Fruit fly (Drosophila melanogaster) whole organism, embryonic: ENCODE data around the gene CG13720.
A peak's percentile ranks its signal among the peaks of the same experiment; 100 is the strongest.

Experiments used
- Antp ChIP-seq: fragments of 200-800 bp; sonication (Bioruptor generic); optimal IDR thresholded peaks from 3 replicates; lab custom pipeline; 2016; ENCODE audit warnings: missing biosample characterization, missing genetic modification characterization
- Asciz ChIP-seq: fragments of 200-800 bp; sonication (Bioruptor generic); optimal IDR thresholded peaks from 2 replicates; lab custom pipeline; 2017; ENCODE audit warnings: missing biosample characterization, mild to moderate bottlenecking, missing genetic modification characterization, missing genetic modification reagents
- B-H2 ChIP-seq: fragments of 200-800 bp; sonication (Bioruptor generic); optimal IDR thresholded peaks from 2 replicates; lab custom pipeline; 2018; ENCODE audit warnings: missing biosample characterization, mild to moderate bottlenecking, missing genetic modification characterization
- C15 ChIP-seq: fragments of 200-800 bp; sonication (Bioruptor generic); IDR thresholded peaks from 3 replicates; pipeline ENCODE4 v1.3.6; 2022; ENCODE audit warnings: missing biosample characterization, missing genetic modification characterization
- CG10543 ChIP-seq: fragments of 200-800 bp; sonication (Bioruptor generic); optimal IDR thresholded peaks from 3 replicates; lab custom pipeline; 2017; ENCODE audit warnings: missing biosample characterization, mild to moderate bottlenecking, missing genetic modification characterization, moderate library complexity
- CG12071 ChIP-seq: fragments of 200-800 bp; sonication (Bioruptor generic); optimal IDR thresholded peaks from 3 replicates; lab custom pipeline; 2018; ENCODE audit warnings: missing biosample characterization, mild to moderate bottlenecking, missing genetic modification characterization
- CG12219 ChIP-seq: fragments of 200-800 bp; sonication (Bioruptor generic); optimal IDR thresholded peaks from 3 replicates; lab custom pipeline; 2018; ENCODE audit warnings: missing biosample characterization, mild to moderate bottlenecking, missing genetic modification characterization
- CG12769 ChIP-seq: fragments of 200-800 bp; sonication (Bioruptor generic); optimal IDR thresholded peaks from 2 replicates; lab custom pipeline; 2019; ENCODE audit warnings: missing biosample characterization, mild to moderate bottlenecking, missing genetic modification characterization, moderate library complexity
- CG14667 ChIP-seq: fragments of 200-800 bp; sonication (Bioruptor generic); IDR thresholded peaks from 2 replicates; pipeline ENCODE4 v1.3.6; 2022; ENCODE audit warnings: missing biosample characterization, missing genetic modification characterization
- CG1603 ChIP-seq: fragments of 200-800 bp; sonication (Bioruptor generic); optimal IDR thresholded peaks from 2 replicates; lab custom pipeline; 2019; ENCODE audit warnings: missing biosample characterization, mild to moderate bottlenecking, missing genetic modification characterization, moderate library complexity
- CG17612 ChIP-seq: fragments of 200-800 bp; sonication (Bioruptor generic); IDR thresholded peaks from 2 replicates; pipeline ENCODE4 v1.3.6; 2022; ENCODE audit warnings: missing biosample characterization, missing genetic modification characterization
- CG18619 ChIP-seq: fragments of 200-800 bp; sonication (Bioruptor generic); optimal IDR thresholded peaks from 3 replicates; lab custom pipeline; 2017; ENCODE audit warnings: missing biosample characterization, mild to moderate bottlenecking, missing genetic modification characterization
- CG18764 ChIP-seq: fragments of 200-800 bp; sonication (Bioruptor generic); optimal IDR thresholded peaks from 3 replicates; lab custom pipeline; 2016; ENCODE audit warnings: missing biosample characterization, missing genetic modification characterization
- CG2875 ChIP-seq: fragments of 200-800 bp; sonication (Bioruptor generic); optimal IDR thresholded peaks from 2 replicates; lab custom pipeline; 2017; ENCODE audit warnings: missing biosample characterization, mild to moderate bottlenecking, missing genetic modification characterization, missing genetic modification reagents
- CG2889 ChIP-seq: fragments of 200-800 bp; sonication (Bioruptor generic); IDR thresholded peaks from 3 replicates; pipeline ENCODE4 v1.3.6; 2022; ENCODE audit warnings: missing biosample characterization, missing genetic modification characterization
- CG3407 ChIP-seq: fragments of 200-800 bp; sonication (Bioruptor generic); optimal IDR thresholded peaks from 2 replicates; lab custom pipeline; 2018; ENCODE audit warnings: missing biosample characterization, mild to moderate bottlenecking, missing genetic modification characterization
- CG42726 ChIP-seq: fragments of 200-800 bp; sonication (Bioruptor generic); IDR thresholded peaks from 2 replicates; pipeline ENCODE4 v1.3.6; 2022; ENCODE audit warnings: missing biosample characterization, missing genetic modification characterization; ENCODE audit not compliant: partially characterized antibody
- CG4328 ChIP-seq: fragments of 200-800 bp; sonication (Bioruptor generic); optimal IDR thresholded peaks from 3 replicates; lab custom pipeline; 2017; ENCODE audit warnings: missing biosample characterization, missing genetic modification reagents, missing genetic modification characterization
- CG4404 ChIP-seq: fragments of 200-800 bp; sonication (Bioruptor generic); IDR thresholded peaks from 2 replicates; pipeline ENCODE4 v1.3.6; 2022; ENCODE audit warnings: missing biosample characterization, missing genetic modification characterization
- CG5180 ChIP-seq: fragments of 200-800 bp; sonication (Bioruptor generic); optimal IDR thresholded peaks from 3 replicates; lab custom pipeline; 2017; ENCODE audit warnings: missing biosample characterization, missing genetic modification characterization, mild to moderate bottlenecking, moderate library complexity, missing genetic modification reagents
- CG5245 ChIP-seq: fragments of 200-800 bp; sonication (Bioruptor generic); optimal IDR thresholded peaks from 3 replicates; lab custom pipeline; 2016; ENCODE audit warnings: missing biosample characterization, missing genetic modification characterization
- CG6813 ChIP-seq: fragments of 200-800 bp; sonication (Bioruptor generic); optimal IDR thresholded peaks from 2 replicates; lab custom pipeline; 2017; ENCODE audit warnings: missing biosample characterization, missing genetic modification characterization, mild to moderate bottlenecking, moderate library complexity, missing genetic modification reagents
- CG7987 ChIP-seq: fragments of 200-800 bp; sonication (Bioruptor generic); optimal IDR thresholded peaks from 2 replicates; lab custom pipeline; 2018; ENCODE audit warnings: missing biosample characterization, mild to moderate bottlenecking, missing genetic modification characterization, moderate library complexity
- CHES-1-like ChIP-seq: fragments of 200-800 bp; sonication (Bioruptor generic); optimal IDR thresholded peaks from 2 replicates; lab custom pipeline; 2016; ENCODE audit warnings: missing biosample characterization, missing genetic modification characterization
- Dbx ChIP-seq: fragments of 200-800 bp; sonication (Bioruptor generic); IDR thresholded peaks from 3 replicates; pipeline ENCODE4 v1.3.6; 2022; ENCODE audit warnings: missing biosample characterization, missing genetic modification characterization
- Dek ChIP-seq: fragments of 200-800 bp; sonication (Bioruptor generic); optimal IDR thresholded peaks from 3 replicates; lab custom pipeline; 2019; ENCODE audit warnings: missing biosample characterization, mild to moderate bottlenecking, missing genetic modification characterization, moderate library complexity
- Doc2 ChIP-seq: fragments of 200-800 bp; sonication (Bioruptor generic); IDR thresholded peaks from 2 replicates; pipeline ENCODE4 v1.3.6; 2022; ENCODE audit warnings: missing biosample characterization, missing genetic modification characterization
- Fer2 ChIP-seq: fragments of 200-800 bp; sonication (Bioruptor generic); optimal IDR thresholded peaks from 2 replicates; lab custom pipeline; 2018; ENCODE audit warnings: missing biosample characterization, mild to moderate bottlenecking, missing genetic modification characterization, moderate library complexity
- Gsc ChIP-seq: fragments of 200-800 bp; sonication (Bioruptor generic); IDR thresholded peaks from 2 replicates; pipeline ENCODE4 v1.3.6; 2022; ENCODE audit warnings: missing biosample characterization, missing genetic modification characterization
- MTF-1 ChIP-seq: fragments of 200-800 bp; sonication (Bioruptor generic); optimal IDR thresholded peaks from 2 replicates; lab custom pipeline; 2018; ENCODE audit warnings: missing biosample characterization, mild to moderate bottlenecking, missing genetic modification characterization, borderline replicate concordance
- Med ChIP-seq: fragments of 200-800 bp; sonication (Bioruptor generic); peaks from one replicate; lab custom pipeline; 2016; ENCODE audit warnings: missing biosample characterization, missing genetic modification characterization, mild to moderate bottlenecking, inconsistent platforms, moderate library complexity
- Meics ChIP-seq: fragments of 200-800 bp; sonication (Bioruptor generic); optimal IDR thresholded peaks from 2 replicates; lab custom pipeline; 2017; ENCODE audit warnings: missing biosample characterization, mild to moderate bottlenecking, missing genetic modification characterization
- NC2α ChIP-seq: fragments of 200-800 bp; sonication (Bioruptor generic); optimal IDR thresholded peaks from 2 replicates; lab custom pipeline; 2016; ENCODE audit warnings: missing biosample characterization, missing genetic modification characterization
- Sox102F ChIP-seq: fragments of 200-800 bp; sonication (Bioruptor generic); optimal IDR thresholded peaks from 2 replicates; lab custom pipeline; 2018; ENCODE audit warnings: missing biosample characterization, mild to moderate bottlenecking, missing genetic modification characterization, moderate library complexity
- Usf ChIP-seq: fragments of 200-800 bp; sonication (Bioruptor generic); optimal IDR thresholded peaks from 2 replicates; lab custom pipeline; 2017; ENCODE audit warnings: missing genotype, missing biosample characterization, missing genetic modification characterization
- Vsx1 ChIP-seq: fragments of 200-800 bp; sonication (Bioruptor generic); optimal IDR thresholded peaks from 2 replicates; lab custom pipeline; 2017; ENCODE audit warnings: missing biosample characterization, mild to moderate bottlenecking, missing genetic modification characterization, missing genetic modification reagents
- ci ChIP-seq: fragments of 200-800 bp; sonication (Bioruptor generic); IDR thresholded peaks from 3 replicates; pipeline ENCODE4 v1.3.6; 2022; ENCODE audit warnings: missing biosample characterization, missing genetic modification characterization
- croc ChIP-seq: fragments of 200-800 bp; sonication (Bioruptor generic); conservative IDR thresholded peaks from 3 replicates; pipeline ENCODE4 v1.3.6; 2022; ENCODE audit warnings: missing biosample characterization, missing genetic modification characterization
- danr ChIP-seq: fragments of 200-800 bp; sonication (Bioruptor generic); IDR thresholded peaks from 2 replicates; pipeline ENCODE4 v1.3.6; 2022; ENCODE audit warnings: missing biosample characterization, missing genetic modification characterization
- eyg ChIP-seq: fragments of 200-800 bp; sonication (Bioruptor generic); optimal IDR thresholded peaks from 3 replicates; lab custom pipeline; 2016; ENCODE audit warnings: missing biosample characterization, missing genetic modification characterization
- gce ChIP-seq: fragments of 200-800 bp; sonication (Bioruptor generic); IDR thresholded peaks from 3 replicates; pipeline ENCODE4 v1.3.6; 2022; ENCODE audit warnings: missing biosample characterization, missing genetic modification characterization
- grn ChIP-seq: fragments of 200-800 bp; sonication (Bioruptor generic); optimal IDR thresholded peaks from 3 replicates; lab custom pipeline; 2017; ENCODE audit warnings: missing biosample characterization, missing genetic modification characterization
- gsb-n ChIP-seq: fragments of 200-800 bp; sonication (Bioruptor generic); optimal IDR thresholded peaks from 3 replicates; lab custom pipeline; 2018; ENCODE audit warnings: missing biosample characterization, mild to moderate bottlenecking, missing genetic modification characterization
- jumu ChIP-seq: fragments of 200-800 bp; sonication (Bioruptor generic); optimal IDR thresholded peaks from 3 replicates; lab custom pipeline; 2016; ENCODE audit warnings: missing biosample characterization, missing genetic modification characterization
- lab ChIP-seq: fragments of 200-800 bp; sonication (Bioruptor generic); optimal IDR thresholded peaks from 3 replicates; lab custom pipeline; 2017; ENCODE audit warnings: missing biosample characterization, missing genetic modification characterization, mild to moderate bottlenecking, moderate library complexity, missing genetic modification reagents
- lilli ChIP-seq: fragments of 200-800 bp; sonication (Bioruptor generic); optimal IDR thresholded peaks from 3 replicates; lab custom pipeline; 2016; ENCODE audit warnings: missing biosample characterization, missing genetic modification characterization
- mirr ChIP-seq: fragments of 200-800 bp; sonication (Bioruptor generic); optimal IDR thresholded peaks from 3 replicates; lab custom pipeline; 2018; ENCODE audit warnings: missing biosample characterization, mild to moderate bottlenecking, missing genetic modification characterization
- nau ChIP-seq: fragments of 200-800 bp; sonication (Bioruptor generic); optimal IDR thresholded peaks from 3 replicates; lab custom pipeline; 2017; ENCODE audit warnings: missing biosample characterization, mild to moderate bottlenecking, missing genetic modification characterization, missing genetic modification reagents
- odd ChIP-seq: fragments of 200-800 bp; sonication (Bioruptor generic); optimal IDR thresholded peaks from 2 replicates; lab custom pipeline; 2017; ENCODE audit warnings: missing biosample characterization, mild to moderate bottlenecking, missing genetic modification characterization
- seq ChIP-seq: fragments of 200-800 bp; sonication (Bioruptor generic); IDR thresholded peaks from 2 replicates; pipeline ENCODE4 v1.3.6; 2022; ENCODE audit warnings: missing biosample characterization, missing genetic modification characterization
- tup ChIP-seq: fragments of 200-800 bp; sonication (Bioruptor generic); optimal IDR thresholded peaks from 2 replicates; lab custom pipeline; 2016; ENCODE audit warnings: missing biosample characterization, mild to moderate bottlenecking, missing genetic modification characterization, moderate library complexity

CG13720 gene

dm6 chr3L:4521809-4522208, 21.5 kb upstream of the CG13720 start (continued):
- TF ChIP-seq CG5180 (GFP tag; lab: Kevin White, UChicago): no peak
- TF ChIP-seq CG4328 (GFP tag; lab: Kevin White, UChicago): peak; percentile 14
- TF ChIP-seq CG42726: no peak
- TF ChIP-seq Meics (GFP tag; lab: Kevin White, UChicago): peak; percentile 71
- TF ChIP-seq CG1603 (tag; lab: Kevin White, UChicago): peak; percentile 20
- TF ChIP-seq CG2875: no peak
- TF ChIP-seq CG6813 (GFP tag; lab: Kevin White, UChicago): peak; percentile 62
- no peak for TF ChIP-seq Doc2 (GFP tag; lab: Robert Waterston, UW)
- TF ChIP-seq lab (GFP tag; lab: Kevin White, UChicago): peak; percentile 83
- peak; percentile 37 for TF ChIP-seq eyg
- TF ChIP-seq C15: peak; percentile 50; the same call in 1 of the 3 replicates
- TF ChIP-seq mirr (GFP tag; lab: Kevin White, UChicago): peak; percentile 50
- TF ChIP-seq CG4404: no peak
- TF ChIP-seq Fer2 (tag; lab: Kevin White, UChicago): peak; percentile 10
- peak; percentile 81 for TF ChIP-seq CG12769
- no peak for TF ChIP-seq CG3407 (GFP tag; lab: Kevin White, UChicago)
- peak; percentile 55 for TF ChIP-seq MTF-1 (GFP tag; lab: Kevin White, UChicago)
- TF ChIP-seq lilli (GFP tag; lab: Kevin White, UChicago): no peak
- peak; percentile 43 for TF ChIP-seq Asciz (GFP tag; lab: Kevin White, UChicago)
- TF ChIP-seq tup (GFP tag; lab: Kevin White, UChicago): peak; percentile 26
- TF ChIP-seq CG18619 (GFP tag; lab: Kevin White, UChicago): peak; percentile 3
- TF ChIP-seq Dek (tag; lab: Kevin White, UChicago): no peak
- TF ChIP-seq CHES-1-like (GFP tag; lab: Kevin White, UChicago): no peak
- TF ChIP-seq CG14667 (GFP tag; lab: Robert Waterston, UW): peak; percentile 15; the same call in 1 of the 2 replicates
- no peak for TF ChIP-seq CG5245 (GFP tag; lab: Kevin White, UChicago)
- peak; percentile 12 for TF ChIP-seq B-H2
- peak; percentile 0 for TF ChIP-seq Antp (GFP tag; lab: Kevin White, UChicago)
- TF ChIP-seq ci: no peak
- TF ChIP-seq seq (GFP tag; lab: Robert Waterston, UW): 0 out of 2 replicates have a peak, but pooled peaks have one; percentile 26
- TF ChIP-seq grn: peak; percentile 13
- no peak for TF ChIP-seq NC2α (GFP tag; lab: Kevin White, UChicago)
- peak; percentile 18 for TF ChIP-seq gsb-n (tag; lab: Kevin White, UChicago)
- peak; percentile 47 for TF ChIP-seq nau (GFP tag; lab: Kevin White, UChicago)
- TF ChIP-seq CG12071 (GFP tag; lab: Kevin White, UChicago): peak; percentile 62
- TF ChIP-seq CG17612 (GFP tag; lab: Robert Waterston, UW): no peak
- TF ChIP-seq Vsx1 (GFP tag; lab: Kevin White, UChicago): peak; percentile 15
- no peak for TF ChIP-seq jumu (GFP tag; lab: Kevin White, UChicago)
- no peak for TF ChIP-seq croc (GFP tag; lab: Robert Waterston, UW)
- TF ChIP-seq CG18764: peak; percentile 20
- TF ChIP-seq CG10543 (GFP tag; lab: Kevin White, UChicago): no peak
- peak; percentile 47 for TF ChIP-seq odd
- TF ChIP-seq Gsc (GFP tag; lab: Robert Waterston, UW): no peak
- no peak for TF ChIP-seq danr (GFP tag; lab: Robert Waterston, UW)
- peak; percentile 76 for TF ChIP-seq Med (GFP tag; lab: Kevin White, UChicago)
- TF ChIP-seq Sox102F (GFP tag; lab: Kevin White, UChicago): peak; percentile 2
- TF ChIP-seq Dbx (GFP tag; lab: Robert Waterston, UW): peak; percentile 67
- no peak for TF ChIP-seq Usf (GFP tag; lab: Kevin White, UChicago)
- no peak for TF ChIP-seq gce (GFP tag; lab: Robert Waterston, UW)
- no peak for TF ChIP-seq CG2889 (GFP tag; lab: Robert Waterston, UW)
- TF ChIP-seq CG7987: peak; percentile 70
- peak; percentile 36 for TF ChIP-seq CG12219 (GFP tag; lab: Kevin White, UChicago)
